Worm (Caenorhabditis elegans) whole organism, late embryonic: ENCODE measurements around the gene C47E12.12.

Experiments used
- C38D4.7 ChIP-seq: fragments of 200-800 bp; sonication (Bioruptor generic); optimal IDR thresholded peaks from 2 replicates; lab custom pipeline; 2018; ENCODE audit warnings: mild to moderate bottlenecking, missing genetic modification characterization, moderate library complexity, missing compliant biosample characterization
- F13H6.1 ChIP-seq: sonication (generic microtip); optimal IDR thresholded peaks from 2 replicates; lab custom pipeline; 2016; ENCODE audit warnings: missing genetic modification characterization, missing compliant biosample characterization
- K09A11.1 ChIP-seq: sonication (generic microtip); optimal IDR thresholded peaks from 2 replicates; lab custom pipeline; 2017; ENCODE audit warnings: antibody characterized with exemption, mild to moderate bottlenecking, missing genetic modification characterization, missing compliant biosample characterization; ENCODE audit not compliant: insufficient read depth
- Y22D7AL.16 ChIP-seq: sonication (generic microtip); optimal IDR thresholded peaks from 2 replicates; lab custom pipeline; 2016; ENCODE audit warnings: missing genetic modification characterization, missing compliant biosample characterization
- ama-1 ChIP-seq: fragments of 150-350 bp; optimal IDR thresholded peaks from 2 replicates; lab custom pipeline; 2014
- ceh-18 ChIP-seq: sonication (generic microtip); optimal IDR thresholded peaks from 2 replicates; lab custom pipeline; 2016; ENCODE audit warnings: missing genetic modification characterization, missing compliant biosample characterization
- ceh-19 ChIP-seq: fragments of 200-800 bp; sonication (Bioruptor generic); optimal IDR thresholded peaks from 2 replicates; lab custom pipeline; 2018; ENCODE audit warnings: mild to moderate bottlenecking, missing genetic modification characterization, missing compliant biosample characterization
- ceh-24 ChIP-seq: sonication (generic microtip); optimal IDR thresholded peaks from 2 replicates; lab custom pipeline; 2016; ENCODE audit warnings: mild to moderate bottlenecking, missing genetic modification characterization, missing compliant biosample characterization
- ceh-30 ChIP-seq: fragments of 150-350 bp; optimal IDR thresholded peaks from 2 replicates; lab custom pipeline; 2014; ENCODE audit warnings: missing biosample characterization, missing genetic modification characterization
- ceh-31 ChIP-seq: sonication (generic microtip); optimal IDR thresholded peaks from 2 replicates; lab custom pipeline; 2016; ENCODE audit warnings: missing genetic modification characterization, missing compliant biosample characterization
- ceh-48 ChIP-seq: sonication (generic microtip); optimal IDR thresholded peaks from 2 replicates; lab custom pipeline; 2016; ENCODE audit warnings: missing genetic modification characterization, inconsistent platforms, missing compliant biosample characterization
- ceh-6 ChIP-seq: fragments of 200-800 bp; sonication (Bioruptor generic); optimal IDR thresholded peaks from 2 replicates; lab custom pipeline; 2018; ENCODE audit warnings: mild to moderate bottlenecking, missing genetic modification characterization, missing compliant biosample characterization
- dmd-4 ChIP-seq: sonication (generic microtip); optimal IDR thresholded peaks from 2 replicates; lab custom pipeline; 2016; ENCODE audit warnings: borderline replicate concordance, missing genetic modification characterization, missing compliant biosample characterization
- elt-4 ChIP-seq: sonication (generic microtip); optimal IDR thresholded peaks from 2 replicates; lab custom pipeline; 2016; ENCODE audit warnings: missing genetic modification characterization, missing compliant biosample characterization
- gmeb-2 ChIP-seq: sonication (generic microtip); optimal IDR thresholded peaks from 2 replicates; lab custom pipeline; 2016; ENCODE audit warnings: missing genetic modification characterization, inconsistent platforms, missing compliant biosample characterization
- hlh-30 ChIP-seq: sonication (generic microtip); optimal IDR thresholded peaks from 2 replicates; lab custom pipeline; 2017; ENCODE audit warnings: antibody characterized with exemption, missing genetic modification characterization, missing compliant biosample characterization; ENCODE audit not compliant: insufficient read depth
- lin-11 ChIP-seq: fragments of 200-800 bp; sonication (Bioruptor generic); optimal IDR thresholded peaks from 2 replicates; lab custom pipeline; 2018; ENCODE audit warnings: mild to moderate bottlenecking, missing genetic modification characterization, missing compliant biosample characterization
- mec-3 ChIP-seq: sonication (generic microtip); optimal IDR thresholded peaks from 2 replicates; lab custom pipeline; 2016; ENCODE audit warnings: borderline replicate concordance, missing genetic modification characterization, missing compliant biosample characterization
- nhr-11 ChIP-seq: fragments of 150-350 bp; optimal IDR thresholded peaks from 2 replicates; lab custom pipeline; 2014; ENCODE audit warnings: missing biosample characterization, missing genetic modification characterization
- nhr-232 ChIP-seq: sonication (generic microtip); optimal IDR thresholded peaks from 2 replicates; lab custom pipeline; 2016; ENCODE audit warnings: missing genetic modification characterization, missing compliant biosample characterization
- odd-2 ChIP-seq: sonication (generic microtip); optimal IDR thresholded peaks from 2 replicates; lab custom pipeline; 2017; ENCODE audit warnings: antibody characterized with exemption, mild to moderate bottlenecking, missing genetic modification characterization, missing compliant biosample characterization
- pag-3 ChIP-seq: sonication (generic microtip); optimal IDR thresholded peaks from 2 replicates; lab custom pipeline; 2016; ENCODE audit warnings: missing compliant biosample characterization, missing genetic modification characterization, borderline replicate concordance
- pax-1 ChIP-seq: fragments of 150-350 bp; optimal IDR thresholded peaks from 2 replicates; lab custom pipeline; 2014; ENCODE audit warnings: missing biosample characterization, missing genetic modification characterization
- pha-4 ChIP-seq: fragments of 150-350 bp; optimal IDR thresholded peaks from 2 replicates; lab custom pipeline; 2018; ENCODE audit warnings: missing biosample characterization, missing genetic modification reagents, missing genetic modification characterization
- pros-1 ChIP-seq: fragments of 150-350 bp; optimal IDR thresholded peaks from 2 replicates; lab custom pipeline; 2014; ENCODE audit warnings: missing biosample characterization, missing genetic modification reagents, missing genetic modification characterization
- tbx-2 ChIP-seq: sonication (generic microtip); optimal IDR thresholded peaks from 2 replicates; lab custom pipeline; 2016; ENCODE audit warnings: missing genetic modification characterization, missing compliant biosample characterization
- tbx-7 ChIP-seq: sonication (generic microtip); optimal IDR thresholded peaks from 2 replicates; lab custom pipeline; 2016; ENCODE audit warnings: missing genotype, missing genetic modification characterization, missing compliant biosample characterization
- ttx-3 ChIP-seq: sonication (generic microtip); optimal IDR thresholded peaks from 2 replicates; lab custom pipeline; 2016; ENCODE audit warnings: missing genetic modification reagents, missing genetic modification characterization, missing compliant biosample characterization
- unc-42 ChIP-seq: sonication (generic microtip); optimal IDR thresholded peaks from 2 replicates; lab custom pipeline; 2016; ENCODE audit warnings: missing genotype, missing genetic modification characterization, missing compliant biosample characterization
- unc-55 ChIP-seq: sonication (generic microtip); optimal IDR thresholded peaks from 2 replicates; lab custom pipeline; 2017; ENCODE audit warnings: missing biosample characterization, missing genetic modification reagents, missing genetic modification characterization

The C47E12.12 gene

DNA sequence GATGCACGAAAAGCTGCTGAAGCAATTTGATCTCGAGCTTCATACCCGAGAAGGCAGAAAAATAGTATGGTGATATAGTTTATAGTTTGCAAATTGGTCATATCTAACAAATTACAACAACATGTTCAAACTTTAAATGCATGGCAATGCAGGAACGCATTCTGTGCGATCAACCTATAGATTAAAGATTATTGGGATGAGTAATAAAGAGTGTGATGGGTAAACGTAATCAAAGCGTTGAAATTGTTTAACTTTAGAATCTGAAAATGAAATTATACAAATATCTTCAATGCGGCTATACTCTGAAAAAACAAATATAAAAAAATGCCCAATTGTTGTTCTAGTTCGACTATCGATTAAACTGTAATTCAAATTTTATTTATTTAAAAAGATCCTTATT lies 3.8 kb upstream of the C47E12.12 start, which contains the start of gene C47E12.14:
TSS of gene C47E12.14 (minus strand) at position 101 of the 400 bp plus-strand sequence.
- TF ChIP-seq unc-42 (tag; lab: Kevin White, UChicago), result no peak

DNA sequence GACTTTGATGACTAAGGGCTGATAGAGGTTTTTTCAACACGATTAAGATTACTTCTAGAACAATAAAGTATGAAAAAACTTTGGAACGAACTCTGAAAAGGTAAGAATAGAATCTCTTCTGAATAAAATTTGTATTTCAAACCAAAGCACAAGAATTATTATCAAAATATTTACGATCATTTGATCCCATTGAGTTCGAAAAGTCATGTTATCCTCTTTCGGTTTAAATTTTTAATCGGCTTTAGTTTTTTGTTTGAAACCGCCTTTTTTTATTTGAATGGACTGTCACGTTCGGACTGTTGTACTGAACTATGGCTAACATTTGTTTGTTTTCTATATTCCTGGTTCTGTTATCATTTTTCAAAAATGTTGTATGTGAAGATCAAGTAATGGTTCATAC lies 1.9 kb upstream of the C47E12.12 start, which contains the start of gene C47E12.9:
TSS of gene C47E12.9 (plus strand) at position 301 of the 400 bp plus-strand sequence.
- TF ChIP-seq odd-2 (tag; lab: Kevin White, UChicago), result no peak

DNA sequence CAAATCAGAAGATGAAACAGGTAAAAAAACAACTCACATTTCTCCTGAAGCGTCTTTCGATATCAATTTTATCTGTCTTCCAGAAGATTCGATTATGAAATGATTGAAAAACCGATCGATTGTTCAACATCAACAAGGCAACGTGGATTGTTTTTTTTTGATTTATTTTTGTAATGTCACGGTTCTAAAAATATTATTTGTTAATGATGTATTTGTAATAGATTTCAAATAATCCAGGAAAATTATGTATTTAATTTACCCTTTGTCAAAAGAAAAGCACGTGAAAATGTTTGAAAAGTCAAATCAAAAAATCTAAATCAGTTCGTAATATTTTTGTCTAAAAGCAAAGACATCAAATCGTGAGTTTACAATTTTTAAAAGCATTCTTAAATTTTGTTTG lies 3.4 kb downstream of the C47E12.12 start, which contains the start of the genes kin-5 and C47E12.11:
TSS of gene kin-5 (minus strand) at position 101 of the 400 bp plus-strand sequence.
TSS of gene C47E12.11 (plus strand) at position 320 of the 400 bp plus-strand sequence.
- TF ChIP-seq pros-1 (tag; lab: Kevin White, UChicago) (no peak), ceh-6 (GFP tag; lab: Kevin White, UChicago) (no peak), tbx-7 (no peak), elt-4 (tag; lab: Kevin White, UChicago) (no peak), lin-11 (no peak), K09A11.1 (tag; lab: Kevin White, UChicago) (no peak)
- TF ChIP-seq, all 69 proteins: peak for 0

DNA sequence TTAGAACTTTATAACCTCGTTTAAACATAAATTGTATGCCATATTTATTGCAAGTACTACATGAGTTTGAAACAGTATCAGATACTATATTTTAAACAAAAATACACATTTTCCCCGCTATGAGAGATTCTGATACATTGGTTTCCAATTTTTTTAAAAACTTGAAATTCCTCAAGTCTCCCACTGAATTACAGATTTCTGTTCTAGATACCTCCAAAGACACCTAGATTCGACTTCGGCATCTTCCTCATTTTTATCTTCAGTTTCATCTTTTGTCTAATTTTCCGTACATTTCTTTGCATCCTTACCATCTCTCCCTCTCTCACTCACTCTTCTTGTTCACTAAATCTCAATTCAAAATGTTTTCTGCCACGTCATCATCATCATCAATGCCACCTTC lies 8.6 kb downstream of the C47E12.12 start, which contains the start of gene T13H10.2:
TSS of gene T13H10.2 (plus strand) at position 301 of the 400 bp plus-strand sequence.
- TF ChIP-seq unc-55 (GFP tag; lab: Kevin White, UChicago) (no peak), pax-1 (no peak), nhr-232 (no peak), ceh-48 (tag; lab: Kevin White, UChicago) (no peak), nhr-11 (tag; lab: Kevin White, UChicago) (no peak)

DNA sequence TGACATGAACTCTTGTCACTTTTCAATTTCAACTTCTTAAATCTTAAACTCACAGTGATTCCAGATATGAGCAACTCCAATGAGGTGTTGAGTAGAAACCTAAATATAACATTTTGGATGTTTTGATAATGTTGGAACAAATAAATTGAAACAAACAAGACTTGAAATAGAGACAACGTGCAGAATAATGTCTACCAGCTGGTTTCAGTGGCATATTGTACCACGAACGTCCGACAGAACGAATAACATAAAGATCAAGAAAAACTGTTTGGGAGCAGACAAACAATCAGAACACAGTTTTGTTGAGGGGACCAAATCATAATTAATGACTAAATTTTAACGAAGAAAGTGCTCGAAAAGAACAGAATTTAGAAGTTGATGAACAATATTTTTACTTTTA lies 19.2 kb downstream of the C47E12.12 start, which contains the start of gene gon-1:
TSS of gene gon-1 (minus strand) at position 101 of the 400 bp plus-strand sequence.
- TF ChIP-seq ttx-3 (tag; lab: Kevin White, UChicago) (no peak), mec-3 (tag; lab: Kevin White, UChicago) (no peak), ama-1 (lab: Kevin White, UChicago) (no peak), ceh-24 (tag; lab: Kevin White, UChicago) (no peak), ceh-19 (GFP tag; lab: Kevin White, UChicago) (no peak), ceh-31 (tag; lab: Kevin White, UChicago) (no peak), pag-3 (no peak), dmd-4 (no peak), ceh-30 (tag; lab: Kevin White, UChicago) (no peak), nhr-11 (tag; lab: Kevin White, UChicago) (no peak)

DNA sequence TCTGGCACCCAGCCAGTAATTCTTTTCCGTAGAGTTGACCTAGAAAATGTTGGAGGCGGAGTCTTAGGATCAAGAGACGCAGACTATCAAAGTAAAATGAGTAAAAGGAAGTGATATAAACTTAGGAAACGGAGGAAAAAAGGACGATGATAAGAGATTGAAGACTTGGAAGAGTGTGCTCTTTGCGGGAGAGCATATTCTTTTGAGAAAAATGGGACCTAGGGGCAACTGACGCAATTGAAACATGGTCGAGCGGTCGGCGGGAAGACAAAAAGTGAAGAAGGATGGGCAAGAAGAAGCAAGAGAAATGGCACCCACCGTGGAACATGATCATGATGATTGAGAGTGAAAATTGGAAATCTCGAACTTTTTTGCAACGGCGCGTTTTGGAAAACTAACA lies 24.5 kb downstream of the C47E12.12 start:
- TF ChIP-seq ceh-18 (tag; lab: Kevin White, UChicago), result peak; percentile 40
- no peak for TF ChIP-seq C38D4.7 (GFP tag; lab: Kevin White, UChicago)

DNA sequence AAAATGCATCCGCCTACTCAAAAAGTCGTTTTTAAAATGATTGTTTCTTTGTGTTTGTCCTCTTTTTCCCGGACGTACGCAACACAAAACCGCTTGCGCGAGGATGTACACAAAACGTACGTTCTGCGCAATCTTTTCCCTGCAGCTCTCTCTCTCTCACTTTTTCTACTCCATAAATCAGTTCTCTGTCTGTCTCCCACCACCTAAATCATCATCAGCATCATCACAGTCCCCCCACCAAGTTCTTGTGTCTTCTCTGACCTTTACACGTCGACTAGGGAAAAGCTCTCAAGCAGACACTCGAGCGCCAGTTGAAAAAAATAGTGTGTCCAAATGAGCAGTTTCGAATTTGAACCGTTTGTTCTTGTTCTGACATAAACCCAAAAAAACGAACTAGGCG lies 28.2 kb downstream of the C47E12.12 start:
- TF ChIP-seq ceh-24 (tag; lab: Kevin White, UChicago) (no peak), tbx-2 (no peak), ttx-3 (tag; lab: Kevin White, UChicago) (no peak), hlh-30 (tag; lab: Kevin White, UChicago) (no peak), gmeb-2 (tag; lab: Kevin White, UChicago) (no peak), F13H6.1 (tag; lab: Kevin White, UChicago) (no peak), pha-4 (tag; lab: Kevin White, UChicago) (no peak), Y22D7AL.16 (tag; lab: Kevin White, UChicago) (no peak)
- TF ChIP-seq, all 69 proteins: peak for 0
